Worm (Caenorhabditis elegans): ENCODE data around the gene F59E12.1.

ce11 chrII:5698254-5698653 is 43.9 kb downstream of the F59E12.1 start:
- no peak for TF ChIP-seq ref-1 (GFP tag; conservative IDR thresholded peaks at IDR 0.05)
- TF ChIP-seq tab-1 (GFP tag; IDR thresholded peaks at IDR 0.05): no peak
- TF ChIP-seq flt-1 (GFP tag; IDR thresholded peaks at IDR 0.05): no peak
- no peak for TF ChIP-seq med-1 (GFP tag; optimal IDR thresholded peaks at IDR 0.05; ENCODE audit: insufficient read depth)
- no peak for TF ChIP-seq cog-1 (tag; optimal IDR thresholded peaks at IDR 0.05)
- no peak for TF ChIP-seq klf-2 (GFP tag; conservative IDR thresholded peaks at IDR 0.05)
- TF ChIP-seq T22C8.4 (GFP tag; IDR thresholded peaks at IDR 0.05): no peak

All from whole organism, midembryonic.